Fruit fly (Drosophila melanogaster) whole organism, embryonic: ENCODE measurements around the gene Gr97a.

Source experiments
- Bdp1 ChIP-seq: fragments of 200-800 bp; sonication (Bioruptor generic); optimal IDR thresholded peaks from 3 replicates; lab custom pipeline; 2016; ENCODE audit warnings: missing biosample characterization, missing genetic modification characterization
- Bgb ChIP-seq: fragments of 200-800 bp; sonication (Bioruptor generic); IDR thresholded peaks from 2 replicates; pipeline ENCODE4 v1.3.6; 2022; ENCODE audit warnings: missing biosample characterization, missing genetic modification characterization; ENCODE audit not compliant: partially characterized antibody
- Blimp-1 ChIP-seq: fragments of 200-800 bp; sonication (Bioruptor generic); optimal IDR thresholded peaks from 3 replicates; lab custom pipeline; 2018; ENCODE audit warnings: missing biosample characterization, missing genetic modification characterization, mild to moderate bottlenecking, moderate library complexity, missing genetic modification reagents
- CG10267 ChIP-seq: fragments of 200-800 bp; sonication (Bioruptor generic); optimal IDR thresholded peaks from 2 replicates; lab custom pipeline; 2018; ENCODE audit warnings: missing biosample characterization, mild to moderate bottlenecking, missing genetic modification characterization, moderate library complexity
- CG10431 ChIP-seq: fragments of 200-800 bp; sonication (Bioruptor generic); optimal IDR thresholded peaks from 3 replicates; lab custom pipeline; 2018; ENCODE audit warnings: missing biosample characterization, mild to moderate bottlenecking, missing genetic modification characterization
- CG13296 ChIP-seq: fragments of 200-800 bp; sonication (Bioruptor generic); optimal IDR thresholded peaks from 3 replicates; lab custom pipeline; 2018; ENCODE audit warnings: missing biosample characterization, mild to moderate bottlenecking, missing genetic modification characterization
- CG14860 ChIP-seq: fragments of 200-800 bp; sonication (Bioruptor generic); IDR thresholded peaks from 3 replicates; pipeline ENCODE4 v1.3.6; 2022; ENCODE audit warnings: missing biosample characterization, missing genetic modification characterization; ENCODE audit not compliant: partially characterized antibody
- CG15601 ChIP-seq: fragments of 200-800 bp; sonication (Bioruptor generic); optimal IDR thresholded peaks from 3 replicates; lab custom pipeline; 2019; ENCODE audit warnings: missing biosample characterization, mild to moderate bottlenecking, missing genetic modification characterization, moderate library complexity
- CG2202 ChIP-seq: fragments of 200-800 bp; sonication (Bioruptor generic); optimal IDR thresholded peaks from 2 replicates; lab custom pipeline; 2018; ENCODE audit warnings: missing biosample characterization, mild to moderate bottlenecking, missing genetic modification characterization
- CG5953 ChIP-seq: fragments of 200-800 bp; sonication (Bioruptor generic); IDR thresholded peaks from 2 replicates; pipeline ENCODE4 v1.3.6; 2022; ENCODE audit warnings: missing biosample characterization, missing genetic modification characterization
- CG6791 ChIP-seq: fragments of 200-800 bp; sonication (Bioruptor generic); IDR thresholded peaks from 3 replicates; pipeline ENCODE4 v1.3.6; 2022; ENCODE audit warnings: missing biosample characterization, missing genetic modification characterization; ENCODE audit not compliant: partially characterized antibody
- CG6813 ChIP-seq: fragments of 200-800 bp; sonication (Bioruptor generic); optimal IDR thresholded peaks from 2 replicates; lab custom pipeline; 2017; ENCODE audit warnings: missing biosample characterization, missing genetic modification characterization, mild to moderate bottlenecking, moderate library complexity, missing genetic modification reagents
- CG7556 ChIP-seq: fragments of 200-800 bp; sonication (Bioruptor generic); optimal IDR thresholded peaks from 2 replicates; lab custom pipeline; 2017; ENCODE audit warnings: missing biosample characterization, mild to moderate bottlenecking, missing genetic modification characterization
- CG7963 ChIP-seq: fragments of 200-800 bp; sonication (Bioruptor generic); IDR thresholded peaks from 3 replicates; pipeline ENCODE4 v1.3.6; 2022; ENCODE audit warnings: missing biosample characterization, missing genetic modification characterization; ENCODE audit not compliant: partially characterized antibody
- CG8388 ChIP-seq: fragments of 200-800 bp; sonication (Bioruptor generic); optimal IDR thresholded peaks from 2 replicates; lab custom pipeline; 2019; ENCODE audit warnings: missing biosample characterization, mild to moderate bottlenecking, missing genetic modification characterization, moderate library complexity
- CG8924 ChIP-seq: fragments of 200-800 bp; optimal IDR thresholded peaks from 3 replicates; lab custom pipeline; 2019; ENCODE audit warnings: missing biosample characterization, mild to moderate bottlenecking, missing genetic modification characterization, moderate library complexity
- CG9609 ChIP-seq: fragments of 200-800 bp; sonication (Bioruptor generic); optimal IDR thresholded peaks from 3 replicates; lab custom pipeline; 2016; ENCODE audit warnings: missing biosample characterization, missing genetic modification characterization
- Dll ChIP-seq: fragments of 200-800 bp; sonication (Bioruptor generic); IDR thresholded peaks from 4 replicates; pipeline ENCODE4 v1.3.6; 2022; ENCODE audit warnings: missing biosample characterization, missing genetic modification characterization; ENCODE audit not compliant: partially characterized antibody
- Doc3 ChIP-seq: fragments of 200-800 bp; sonication (Bioruptor generic); IDR thresholded peaks from 3 replicates; pipeline ENCODE4 v1.3.6; 2022; ENCODE audit warnings: missing biosample characterization, missing genetic modification characterization; ENCODE audit not compliant: partially characterized antibody
- Med ChIP-seq: fragments of 200-800 bp; sonication (Bioruptor generic); peaks from one replicate; lab custom pipeline; 2016; ENCODE audit warnings: missing biosample characterization, missing genetic modification characterization, mild to moderate bottlenecking, inconsistent platforms, moderate library complexity
- Meics ChIP-seq: fragments of 200-800 bp; sonication (Bioruptor generic); optimal IDR thresholded peaks from 2 replicates; lab custom pipeline; 2017; ENCODE audit warnings: missing biosample characterization, mild to moderate bottlenecking, missing genetic modification characterization
- Myb ChIP-seq: fragments of 200-800 bp; sonication (Bioruptor generic); optimal IDR thresholded peaks from 2 replicates; lab custom pipeline; 2016; ENCODE audit warnings: missing biosample characterization, missing genetic modification characterization
- Nf-YC ChIP-seq: fragments of 200-800 bp; optimal IDR thresholded peaks from 3 replicates; lab custom pipeline; 2019; ENCODE audit warnings: missing biosample characterization, mild to moderate bottlenecking, missing genetic modification characterization, moderate library complexity
- Pdp1 ChIP-seq, 2 experiments: fragments of 200-800 bp; sonication (Bioruptor generic); optimal IDR thresholded peaks; 3 replicates each; lab custom pipeline; 2016; ENCODE audit warnings: missing biosample characterization in 2 of 2, missing genetic modification characterization in 2 of 2, mild to moderate bottlenecking in 1 of 2, moderate library complexity in 1 of 2
- Vsx1 ChIP-seq: fragments of 200-800 bp; sonication (Bioruptor generic); optimal IDR thresholded peaks from 2 replicates; lab custom pipeline; 2017; ENCODE audit warnings: missing biosample characterization, mild to moderate bottlenecking, missing genetic modification characterization, missing genetic modification reagents
- amos ChIP-seq: fragments of 200-800 bp; sonication (Bioruptor generic); IDR thresholded peaks from 2 replicates; pipeline ENCODE4 v1.3.6; 2022; ENCODE audit warnings: missing biosample characterization, missing genetic modification characterization; ENCODE audit not compliant: partially characterized antibody
- ato ChIP-seq: fragments of 200-800 bp; sonication (Bioruptor generic); IDR thresholded peaks from 2 replicates; pipeline ENCODE4 v1.3.6; 2022; ENCODE audit warnings: missing biosample characterization, missing genetic modification characterization; ENCODE audit not compliant: partially characterized antibody
- corto ChIP-seq: fragments of 200-800 bp; sonication (Bioruptor generic); optimal IDR thresholded peaks from 2 replicates; lab custom pipeline; 2016; ENCODE audit warnings: missing biosample characterization, mild to moderate bottlenecking, missing genetic modification characterization, moderate library complexity
- eve ChIP-seq, 2 experiments: fragments of >200 bp; optimal IDR thresholded peaks; 2 replicates each; lab custom pipeline; 2017; ENCODE audit warnings: missing biosample characterization in 2 of 2, missing genetic modification characterization in 2 of 2
- gcm ChIP-seq: fragments of 200-800 bp; sonication (Bioruptor generic); optimal IDR thresholded peaks from 2 replicates; lab custom pipeline; 2019; ENCODE audit warnings: missing biosample characterization, mild to moderate bottlenecking, missing genetic modification characterization, moderate library complexity
- grn ChIP-seq: fragments of 200-800 bp; sonication (Bioruptor generic); optimal IDR thresholded peaks from 3 replicates; lab custom pipeline; 2017; ENCODE audit warnings: missing biosample characterization, missing genetic modification characterization
- hbn ChIP-seq: fragments of 200-800 bp; sonication (Bioruptor generic); IDR thresholded peaks from 2 replicates; pipeline ENCODE4 v1.3.6; 2022; ENCODE audit warnings: missing biosample characterization, missing genetic modification characterization; ENCODE audit not compliant: partially characterized antibody
- inv ChIP-seq: fragments of 200-800 bp; sonication (Bioruptor generic); IDR thresholded peaks from 2 replicates; pipeline ENCODE4 v1.3.6; 2022; ENCODE audit warnings: missing biosample characterization, missing genetic modification characterization; ENCODE audit not compliant: partially characterized antibody
- knrl ChIP-seq: fragments of 200-800 bp; sonication (Bioruptor generic); IDR thresholded peaks from 3 replicates; pipeline ENCODE4 v1.3.6; 2022; ENCODE audit warnings: missing biosample characterization, missing genetic modification characterization; ENCODE audit not compliant: partially characterized antibody
- lbe ChIP-seq: fragments of 200-800 bp; sonication (Bioruptor generic); optimal IDR thresholded peaks from 2 replicates; lab custom pipeline; 2016; ENCODE audit warnings: missing biosample characterization, mild to moderate bottlenecking, missing genetic modification characterization
- mld ChIP-seq: fragments of 200-800 bp; sonication (Bioruptor generic); IDR thresholded peaks from 3 replicates; pipeline ENCODE4 v1.3.6; 2022; ENCODE audit warnings: missing biosample characterization, missing genetic modification characterization; ENCODE audit not compliant: partially characterized antibody
- nerfin-2 ChIP-seq: fragments of 200-800 bp; sonication (Bioruptor generic); IDR thresholded peaks from 2 replicates; pipeline ENCODE4 v1.3.6; 2022; ENCODE audit warnings: missing biosample characterization, missing genetic modification characterization; ENCODE audit not compliant: partially characterized antibody
- nom ChIP-seq: fragments of 200-800 bp; sonication (Bioruptor generic); optimal IDR thresholded peaks from 2 replicates; lab custom pipeline; 2017; ENCODE audit warnings: missing biosample characterization, missing genetic modification characterization, mild to moderate bottlenecking, moderate library complexity, missing genetic modification reagents
- scrt ChIP-seq: fragments of 200-800 bp; sonication (Bioruptor generic); optimal IDR thresholded peaks from 2 replicates; lab custom pipeline; 2018; ENCODE audit warnings: missing biosample characterization, mild to moderate bottlenecking, missing genetic modification characterization, moderate library complexity
- stc ChIP-seq: fragments of 200-800 bp; sonication (Bioruptor generic); IDR thresholded peaks from 2 replicates; pipeline ENCODE4 v1.3.6; 2022; ENCODE audit warnings: missing biosample characterization, missing genetic modification characterization
- tap ChIP-seq: fragments of 200-800 bp; optimal IDR thresholded peaks from 3 replicates; lab custom pipeline; 2019; ENCODE audit warnings: missing biosample characterization, mild to moderate bottlenecking, missing genetic modification characterization, moderate library complexity
- tna ChIP-seq: fragments of 200-800 bp; sonication (Bioruptor generic); IDR thresholded peaks from 2 replicates; pipeline ENCODE4 v1.3.6; 2022; ENCODE audit warnings: missing biosample characterization, missing genetic modification characterization; ENCODE audit not compliant: partially characterized antibody
- trem ChIP-seq: fragments of 200-800 bp; optimal IDR thresholded peaks from 3 replicates; lab custom pipeline; 2019; ENCODE audit warnings: missing biosample characterization, mild to moderate bottlenecking, missing genetic modification characterization, moderate library complexity
- unc-4 ChIP-seq: fragments of 200-800 bp; sonication (Bioruptor generic); IDR thresholded peaks from 2 replicates; pipeline ENCODE4 v1.3.6; 2022; ENCODE audit warnings: missing biosample characterization, missing genetic modification characterization; ENCODE audit not compliant: partially characterized antibody
- vnd ChIP-seq: fragments of 200-800 bp; sonication (Bioruptor generic); IDR thresholded peaks from 3 replicates; pipeline ENCODE4 v1.3.6; 2022; ENCODE audit warnings: missing biosample characterization, missing genetic modification characterization; ENCODE audit not compliant: partially characterized antibody
- vvl ChIP-seq: fragments of 200-800 bp; sonication (Bioruptor generic); IDR thresholded peaks from 2 replicates; pipeline ENCODE4 v1.3.6; 2022; ENCODE audit warnings: missing biosample characterization, missing genetic modification characterization

The Gr97a gene

DNA sequence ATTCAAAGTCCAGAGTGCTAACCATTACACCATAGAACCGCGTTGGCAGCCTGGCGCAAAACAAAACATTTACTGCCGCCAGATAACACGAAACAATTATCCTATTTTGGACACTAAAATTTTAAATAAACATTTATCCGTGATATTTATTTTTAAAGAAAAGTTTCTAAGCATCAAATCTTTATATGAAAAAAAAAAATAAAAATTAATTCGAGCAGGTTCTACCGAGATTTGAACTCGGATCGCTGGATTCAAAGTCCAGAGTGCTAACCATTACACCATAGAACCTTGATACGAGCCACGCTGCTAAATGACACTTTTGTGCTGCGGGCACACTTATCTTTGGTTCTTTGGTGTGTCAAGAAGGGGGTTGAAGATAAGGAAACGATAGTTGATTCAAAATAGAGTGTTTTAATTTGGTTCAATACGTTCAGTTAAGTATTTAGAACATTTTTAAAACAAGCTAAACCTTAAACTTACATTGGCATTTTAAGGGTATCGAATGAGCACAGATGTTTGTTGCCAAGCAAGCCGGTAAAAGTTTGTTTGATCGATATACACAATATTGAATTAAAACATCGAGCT is 18.9 kb downstream of the Gr97a start, which contains the start of gene Spag1:
Gene Spag1 (plus strand): TSS at position 535 of the 585 bp plus-strand sequence.
- peak; percentile 64; the same call in 1 of the 2 replicates for TF ChIP-seq nerfin-2 (GFP tag; lab: Robert Waterston, UW)
- peak; percentile 51; the same call in 1 of the 3 replicates for TF ChIP-seq Doc3 (GFP tag; lab: Robert Waterston, UW)
- TF ChIP-seq Bgb (GFP tag; lab: Robert Waterston, UW), result peak; percentile 87
- TF ChIP-seq vnd (GFP tag; lab: Robert Waterston, UW), result peak; percentile 76; the same call in 2 of the 3 replicates
- peak; percentile 64 for TF ChIP-seq lbe (GFP tag; lab: Kevin White, UChicago)
- TF ChIP-seq grn (GFP tag; lab: Kevin White, UChicago), result peak; percentile 10
- peak; percentile 73 for TF ChIP-seq tna
- no peak for TF ChIP-seq CG8924 (tag; lab: Kevin White, UChicago)
- TF ChIP-seq unc-4, result peak; percentile 67
- TF ChIP-seq CG15601, result peak; percentile 27
- no peak for TF ChIP-seq CG9609 (GFP tag; lab: Kevin White, UChicago)
- TF ChIP-seq Bdp1, result peak; percentile 100
- peak; percentile 55 for TF ChIP-seq corto
- TF ChIP-seq CG8388 (GFP tag; lab: Kevin White, UChicago), result peak; percentile 14
- peak; percentile 6 for TF ChIP-seq CG6813 (GFP tag; lab: Kevin White, UChicago)
- TF ChIP-seq mld, result peak; percentile 85
- TF ChIP-seq CG2202 (tag; lab: Kevin White, UChicago), result no peak
- peak; percentile 7; the same call in 1 of the 2 replicates for TF ChIP-seq stc
- peak; percentile 68; the same call in 2 of the 3 replicates for TF ChIP-seq CG7963 (GFP tag; lab: Robert Waterston, UW)
- TF ChIP-seq CG13296 (GFP tag; lab: Kevin White, UChicago), result peak; percentile 15
- peak; percentile 76 for TF ChIP-seq Dll (GFP tag; lab: Robert Waterston, UW)
- TF ChIP-seq vvl (GFP tag; lab: Robert Waterston, UW), result peak; percentile 16; the same call in 1 of the 2 replicates
- TF ChIP-seq CG14860 (GFP tag; lab: Robert Waterston, UW), result peak; percentile 77
- TF ChIP-seq nom (GFP tag; lab: Kevin White, UChicago), result peak; percentile 96
- TF ChIP-seq CG10431, result no peak
- peak; percentile 51 for TF ChIP-seq Med (GFP tag; lab: Kevin White, UChicago)
- TF ChIP-seq ato (GFP tag; lab: Robert Waterston, UW), result peak; percentile 74; the same call in 1 of the 2 replicates
- TF ChIP-seq Vsx1 (GFP tag; lab: Kevin White, UChicago), result peak; percentile 9
- peak; percentile 28 for TF ChIP-seq CG10267 (tag; lab: Kevin White, UChicago)
- peak; percentile 82 for TF ChIP-seq amos (GFP tag; lab: Robert Waterston, UW)
- TF ChIP-seq inv (GFP tag; lab: Robert Waterston, UW), result peak; percentile 35; the same call in 1 of the 2 replicates
- peak; percentile 46 for TF ChIP-seq Nf-YC
- no peak for TF ChIP-seq CG5953 (GFP tag; lab: Robert Waterston, UW)
- TF ChIP-seq trem (tag; lab: Kevin White, UChicago), result peak; percentile 15
- peak; percentile 4 for TF ChIP-seq Blimp-1 (GFP tag; lab: Kevin White, UChicago)
- peak; percentile 13 for TF ChIP-seq scrt
- no peak for TF ChIP-seq Meics (GFP tag; lab: Kevin White, UChicago)
- TF ChIP-seq knrl (GFP tag; lab: Robert Waterston, UW), result peak; percentile 66
- TF ChIP-seq CG7556, result peak; percentile 24
- peak; percentile 61 for TF ChIP-seq gcm (GFP tag; lab: Kevin White, UChicago)
- TF ChIP-seq hbn (GFP tag; lab: Robert Waterston, UW), result peak; percentile 43; the same call in 1 of the 2 replicates
- TF ChIP-seq eve (GFP tag; optimal IDR thresholded peaks at IDR 0.05; lab: Kevin White, UChicago), result peak in 1 of 2 experiments; percentile 85
- TF ChIP-seq Myb, result no peak
- TF ChIP-seq CG6791, result peak; percentile 90
- TF ChIP-seq tap, result peak; percentile 40
- TF ChIP-seq Pdp1 (GFP tag; optimal IDR thresholded peaks at IDR 0.05; lab: Kevin White, UChicago), result peak in 1 of 2 experiments; percentile 1
